Fruit fly (Drosophila melanogaster) whole organism, embryonic: ENCODE results near the gene HIP-R.

Experiments
- ATbp ChIP-seq: fragments of 200-800 bp; sonication (Bioruptor generic); optimal IDR thresholded peaks from 2 replicates; lab custom pipeline; 2017; ENCODE audit warnings: missing biosample characterization, mild to moderate bottlenecking, missing genetic modification characterization, missing genetic modification reagents
- B-H2 ChIP-seq: fragments of 200-800 bp; sonication (Bioruptor generic); optimal IDR thresholded peaks from 2 replicates; lab custom pipeline; 2018; ENCODE audit warnings: missing biosample characterization, mild to moderate bottlenecking, missing genetic modification characterization
- C15 ChIP-seq: fragments of 200-800 bp; sonication (Bioruptor generic); IDR thresholded peaks from 3 replicates; pipeline ENCODE4 v1.3.6; 2022; ENCODE audit warnings: missing biosample characterization, missing genetic modification characterization
- CG10147 ChIP-seq: fragments of 200-800 bp; sonication (Bioruptor generic); optimal IDR thresholded peaks from 2 replicates; lab custom pipeline; 2019; ENCODE audit warnings: missing biosample characterization, mild to moderate bottlenecking, missing genetic modification characterization, moderate library complexity
- CG10431 ChIP-seq: fragments of 200-800 bp; sonication (Bioruptor generic); optimal IDR thresholded peaks from 3 replicates; lab custom pipeline; 2018; ENCODE audit warnings: missing biosample characterization, mild to moderate bottlenecking, missing genetic modification characterization
- CG12299 ChIP-seq: fragments of 200-800 bp; sonication (Bioruptor generic); optimal IDR thresholded peaks from 2 replicates; lab custom pipeline; 2018; ENCODE audit warnings: missing biosample characterization, mild to moderate bottlenecking, missing genetic modification characterization
- CG1233 ChIP-seq: fragments of 200-800 bp; sonication (Bioruptor generic); optimal IDR thresholded peaks from 4 replicates; lab custom pipeline; 2018; ENCODE audit warnings: missing biosample characterization, mild to moderate bottlenecking, missing genetic modification characterization
- CG12391 ChIP-seq: fragments of 200-800 bp; sonication (Bioruptor generic); optimal IDR thresholded peaks from 3 replicates; lab custom pipeline; 2018; ENCODE audit warnings: missing biosample characterization, mild to moderate bottlenecking, missing genetic modification characterization, moderate library complexity
- CG12942 ChIP-seq: fragments of 200-800 bp; sonication (Bioruptor generic); optimal IDR thresholded peaks from 3 replicates; lab custom pipeline; 2016; ENCODE audit warnings: missing biosample characterization, missing genetic modification characterization
- CG13123 ChIP-seq: fragments of 200-800 bp; sonication (Bioruptor generic); optimal IDR thresholded peaks from 2 replicates; lab custom pipeline; 2016; ENCODE audit warnings: missing biosample characterization, missing genetic modification characterization
- CG13296 ChIP-seq: fragments of 200-800 bp; sonication (Bioruptor generic); optimal IDR thresholded peaks from 3 replicates; lab custom pipeline; 2018; ENCODE audit warnings: missing biosample characterization, mild to moderate bottlenecking, missing genetic modification characterization
- CG18764 ChIP-seq: fragments of 200-800 bp; sonication (Bioruptor generic); optimal IDR thresholded peaks from 3 replicates; lab custom pipeline; 2016; ENCODE audit warnings: missing biosample characterization, missing genetic modification characterization
- CG30431 ChIP-seq: fragments of 200-800 bp; sonication (Bioruptor generic); optimal IDR thresholded peaks from 2 replicates; lab custom pipeline; 2017; ENCODE audit warnings: missing biosample characterization, missing genetic modification characterization
- CG31388 ChIP-seq: fragments of 200-800 bp; sonication (Bioruptor generic); optimal IDR thresholded peaks from 2 replicates; lab custom pipeline; 2016; ENCODE audit warnings: missing biosample characterization, missing genetic modification characterization
- CG32767 ChIP-seq: fragments of 200-800 bp; sonication (Bioruptor generic); IDR thresholded peaks from 2 replicates; pipeline ENCODE4 v1.3.6; 2022; ENCODE audit warnings: missing biosample characterization, missing genetic modification characterization
- CG3407 ChIP-seq: fragments of 200-800 bp; sonication (Bioruptor generic); optimal IDR thresholded peaks from 2 replicates; lab custom pipeline; 2018; ENCODE audit warnings: missing biosample characterization, mild to moderate bottlenecking, missing genetic modification characterization
- CG34376 ChIP-seq: fragments of 200-800 bp; sonication (Bioruptor generic); optimal IDR thresholded peaks from 2 replicates; lab custom pipeline; 2018; ENCODE audit warnings: missing biosample characterization, mild to moderate bottlenecking, missing genetic modification characterization
- CG5953 ChIP-seq: fragments of 200-800 bp; sonication (Bioruptor generic); IDR thresholded peaks from 2 replicates; pipeline ENCODE4 v1.3.6; 2022; ENCODE audit warnings: missing biosample characterization, missing genetic modification characterization
- CG6813 ChIP-seq: fragments of 200-800 bp; sonication (Bioruptor generic); optimal IDR thresholded peaks from 2 replicates; lab custom pipeline; 2017; ENCODE audit warnings: missing biosample characterization, missing genetic modification characterization, mild to moderate bottlenecking, moderate library complexity, missing genetic modification reagents
- CG8281 ChIP-seq: fragments of 200-800 bp; sonication (Bioruptor generic); optimal IDR thresholded peaks from 2 replicates; lab custom pipeline; 2018; ENCODE audit warnings: missing biosample characterization, mild to moderate bottlenecking, missing genetic modification characterization, moderate library complexity
- CG9727 ChIP-seq: fragments of 200-800 bp; sonication (Bioruptor generic); optimal IDR thresholded peaks from 3 replicates; lab custom pipeline; 2017; ENCODE audit warnings: missing biosample characterization, mild to moderate bottlenecking, missing genetic modification characterization
- D ChIP-seq, 2 experiments: fragments of 200-800 bp in 1 of 2; fragments of >200 bp in 1 of 2; sonication (Bioruptor generic) in 1 of 2; optimal IDR thresholded peaks; 2 replicates in 1 of 2; 3 replicates in 1 of 2; lab custom pipeline; 2017; ENCODE audit warnings: mild to moderate bottlenecking in 1 of 2, missing biosample characterization in 1 of 2, missing genetic modification characterization in 1 of 2, missing genetic modification reagents in 1 of 2
- D19B ChIP-seq: fragments of 200-800 bp; sonication (Bioruptor generic); optimal IDR thresholded peaks from 2 replicates; lab custom pipeline; 2017; ENCODE audit warnings: missing biosample characterization, mild to moderate bottlenecking, missing genetic modification characterization
- Drgx ChIP-seq: fragments of 200-800 bp; sonication (Bioruptor generic); IDR thresholded peaks from 2 replicates; pipeline ENCODE4 v1.3.6; 2022; ENCODE audit warnings: missing biosample characterization, missing genetic modification characterization
- Eip74EF ChIP-seq, 2 experiments: fragments of 200-800 bp in 1 of 2; fragments of >200 bp in 1 of 2; sonication (Bioruptor generic) in 1 of 2; optimal IDR thresholded peaks; 2 replicates each; lab custom pipeline; 2017 to 2019; ENCODE audit warnings: missing biosample characterization in 2 of 2, missing genetic modification characterization in 2 of 2, mild to moderate bottlenecking in 1 of 2, moderate library complexity in 1 of 2
- Hand ChIP-seq: fragments of 200-800 bp; sonication (Bioruptor generic); optimal IDR thresholded peaks from 2 replicates; lab custom pipeline; 2017; ENCODE audit warnings: mild to moderate bottlenecking, missing biosample characterization, missing genetic modification reagents, missing genetic modification characterization
- Nf-YB ChIP-seq: fragments of 200-800 bp; sonication (Bioruptor generic); optimal IDR thresholded peaks from 3 replicates; lab custom pipeline; 2019; ENCODE audit warnings: missing biosample characterization, mild to moderate bottlenecking, missing genetic modification characterization, moderate library complexity
- Scr ChIP-seq: fragments of 200-800 bp; sonication (Bioruptor generic); IDR thresholded peaks from 2 replicates; pipeline ENCODE4 v1.3.6; 2022; ENCODE audit warnings: missing biosample characterization, missing genetic modification characterization; ENCODE audit not compliant: partially characterized antibody
- bowl ChIP-seq: fragments of 200-800 bp; sonication (Bioruptor generic); IDR thresholded peaks from 2 replicates; pipeline ENCODE4 v1.3.6; 2022; ENCODE audit warnings: missing biosample characterization, missing genetic modification characterization
- disco-r ChIP-seq: fragments of 200-800 bp; sonication (Bioruptor generic); optimal IDR thresholded peaks from 2 replicates; lab custom pipeline; 2016; ENCODE audit warnings: missing biosample characterization, missing genetic modification characterization
- en ChIP-seq: fragments of 200-800 bp; sonication (Bioruptor generic); optimal IDR thresholded peaks from 2 replicates; lab custom pipeline; 2016; ENCODE audit warnings: missing biosample characterization, missing genetic modification characterization
- fd102C ChIP-seq: fragments of 200-800 bp; sonication (Bioruptor generic); optimal IDR thresholded peaks from 2 replicates; lab custom pipeline; 2018; ENCODE audit warnings: missing biosample characterization, mild to moderate bottlenecking, missing genetic modification characterization, moderate library complexity
- ken ChIP-seq: fragments of 200-800 bp; sonication (Bioruptor generic); IDR thresholded peaks from 3 replicates; pipeline ENCODE4 v1.3.6; 2022; ENCODE audit warnings: missing biosample characterization, missing genetic modification characterization
- kni ChIP-seq: fragments of 200-800 bp; sonication (Bioruptor generic); optimal IDR thresholded peaks from 3 replicates; lab custom pipeline; 2017; ENCODE audit warnings: mild to moderate bottlenecking, missing biosample characterization, missing genetic modification reagents, missing genetic modification characterization
- lov ChIP-seq, 2 experiments: fragments of 200-800 bp in 1 of 2; fragments of >200 bp in 1 of 2; sonication (Bioruptor generic) in 1 of 2; IDR thresholded peaks in 1 of 2; optimal IDR thresholded peaks in 1 of 2; 2 replicates in 1 of 2; 3 replicates in 1 of 2; pipeline versions ENCODE4 v1.3.6 to Lab custom; 2017 to 2022; ENCODE audit warnings: missing biosample characterization in 1 of 2, missing genetic modification characterization in 1 of 2
- mld ChIP-seq: fragments of 200-800 bp; sonication (Bioruptor generic); IDR thresholded peaks from 3 replicates; pipeline ENCODE4 v1.3.6; 2022; ENCODE audit warnings: missing biosample characterization, missing genetic modification characterization; ENCODE audit not compliant: partially characterized antibody
- nmo ChIP-seq: fragments of 200-800 bp; sonication (Bioruptor generic); optimal IDR thresholded peaks from 2 replicates; lab custom pipeline; 2018; ENCODE audit warnings: missing biosample characterization, mild to moderate bottlenecking, missing genetic modification characterization, moderate library complexity
- p53 ChIP-seq: fragments of 200-800 bp; sonication (Bioruptor generic); optimal IDR thresholded peaks from 2 replicates; lab custom pipeline; 2016; ENCODE audit warnings: missing biosample characterization, missing genetic modification characterization
- phol ChIP-seq: fragments of 200-800 bp; sonication (Bioruptor generic); optimal IDR thresholded peaks from 3 replicates; lab custom pipeline; 2018; ENCODE audit warnings: missing biosample characterization, mild to moderate bottlenecking, missing genetic modification characterization, moderate library complexity
- sc ChIP-seq, 3 experiments: fragments of >200 bp in 2 of 3; fragments of 200-800 bp in 1 of 3; sonication (Bioruptor generic) in 1 of 3; optimal IDR thresholded peaks; 2 replicates in 2 of 3; 3 replicates in 1 of 3; lab custom pipeline; 2017; ENCODE audit warnings: mild to moderate bottlenecking in 1 of 3, missing biosample characterization in 1 of 3, missing genetic modification characterization in 1 of 3, missing genetic modification reagents in 1 of 3
- sens ChIP-seq: fragments of 200-800 bp; sonication (Bioruptor generic); peaks from one replicate; lab custom pipeline; 2016; ENCODE audit warnings: missing biosample characterization, missing genetic modification characterization
- sug ChIP-seq: fragments of 200-800 bp; optimal IDR thresholded peaks from 2 replicates; lab custom pipeline; 2019; ENCODE audit warnings: missing biosample characterization, mild to moderate bottlenecking, missing genetic modification characterization, moderate library complexity
- tx ChIP-seq: fragments of 200-800 bp; sonication (Bioruptor generic); optimal IDR thresholded peaks from 2 replicates; lab custom pipeline; 2016; ENCODE audit warnings: missing biosample characterization, missing genetic modification characterization
- vvl ChIP-seq: fragments of 200-800 bp; sonication (Bioruptor generic); IDR thresholded peaks from 2 replicates; pipeline ENCODE4 v1.3.6; 2022; ENCODE audit warnings: missing biosample characterization, missing genetic modification characterization
- zen ChIP-seq: fragments of 200-800 bp; sonication (Bioruptor generic); optimal IDR thresholded peaks from 3 replicates; lab custom pipeline; 2018; ENCODE audit warnings: missing biosample characterization, mild to moderate bottlenecking, missing genetic modification characterization, moderate library complexity

Gene HIP-R

DNA sequence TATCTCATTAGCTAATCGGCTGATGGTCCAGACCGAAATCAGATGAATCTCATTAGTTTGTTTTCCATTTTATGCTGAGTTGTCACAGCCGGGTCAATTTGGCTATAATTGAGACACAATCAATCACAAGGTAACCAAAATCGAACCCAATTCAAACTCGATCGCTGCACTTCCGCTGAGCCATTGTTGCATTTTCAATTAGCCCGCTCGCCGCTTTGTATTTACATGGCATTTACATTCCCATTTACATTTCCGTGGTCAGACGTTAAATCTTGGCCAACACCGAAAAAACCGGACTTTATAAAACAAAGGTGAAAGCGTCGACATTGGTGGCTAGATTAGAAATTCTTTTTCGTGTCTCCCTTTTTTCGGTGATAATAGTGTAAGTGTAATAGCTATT lies 35.3 kb downstream of the HIP-R start:
- peak in 1 of 2 experiments; percentile 53 for TF ChIP-seq Eip74EF (GFP tag; optimal IDR thresholded peaks at IDR 0.05; lab: Kevin White, UChicago)
- TF ChIP-seq vvl (GFP tag; lab: Robert Waterston, UW) = peak; percentile 72
- no peak for TF ChIP-seq CG13123

DNA sequence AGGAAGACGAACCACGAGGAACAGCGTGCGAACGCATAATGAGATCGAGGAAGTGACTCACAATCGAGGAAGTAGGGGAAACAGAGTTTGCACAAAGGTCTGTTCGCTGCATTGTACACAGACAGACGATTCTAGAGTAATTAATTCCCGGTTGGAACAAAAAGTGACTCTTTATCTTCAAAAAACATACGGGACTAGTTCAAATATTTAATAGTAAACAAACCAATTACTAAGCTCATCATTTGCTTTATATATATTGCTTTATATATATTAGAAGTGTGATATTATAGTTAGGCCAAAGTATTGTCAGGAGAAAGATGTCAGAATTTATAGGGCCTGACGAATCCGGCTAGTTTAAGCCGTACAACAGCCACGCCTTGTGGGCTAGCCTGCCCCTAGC lies 38.1 kb downstream of the HIP-R start, which contains the start of gene CG2901:
Gene CG2901, plus strand, starts transcription at position 301 of the 400 bp plus-strand sequence.
- TF ChIP-seq sc (optimal IDR thresholded peaks at IDR 0.05; lab: Kevin White, UChicago) (no peak), sc (GFP tag; optimal IDR thresholded peaks at IDR 0.05; lab: Kevin White, UChicago) (no peak), CG31388 (GFP tag; lab: Kevin White, UChicago) (no peak), CG8281 (tag; lab: Kevin White, UChicago) (no peak), CG12299 (tag; lab: Kevin White, UChicago) (no peak), CG18764 (no peak), Hand (GFP tag; lab: Kevin White, UChicago) (no peak), phol (no peak), CG5953 (GFP tag; lab: Robert Waterston, UW) (no peak), ken (GFP tag; lab: Robert Waterston, UW) (no peak), CG32767 (GFP tag; lab: Robert Waterston, UW) (no peak), mld (GFP tag; lab: Robert Waterston, UW) (no peak), B-H2 (no peak), en (no peak), CG3407 (GFP tag; lab: Kevin White, UChicago) (no peak), lov (optimal IDR thresholded peaks at IDR 0.05; lab: Kevin White, UChicago) (no peak), lov (GFP tag; IDR thresholded peaks at IDR 0.05; lab: Robert Waterston, UW) (no peak), sug (tag; lab: Kevin White, UChicago) (no peak)

DNA sequence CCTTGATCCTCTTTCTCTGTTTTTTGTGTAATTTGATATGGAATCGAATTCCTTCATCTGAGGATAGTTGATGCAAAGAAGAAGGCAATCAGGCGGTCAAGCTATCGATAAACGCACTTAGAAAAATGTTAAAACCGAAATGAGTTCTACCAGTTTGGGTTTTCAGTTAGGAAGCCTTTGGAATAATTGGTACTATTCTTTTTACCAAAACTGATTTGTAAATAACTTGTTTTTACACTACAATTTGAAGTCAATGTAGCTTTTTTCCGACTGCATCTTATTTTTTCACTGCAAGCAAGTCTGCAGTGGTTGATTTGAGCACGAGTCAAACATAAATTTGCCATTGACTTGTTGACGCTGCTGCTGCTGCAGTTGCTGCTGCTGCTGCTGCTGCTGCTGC lies 42.0 kb downstream of the HIP-R start:
- TF ChIP-seq D (optimal IDR thresholded peaks at IDR 0.05; lab: Kevin White, UChicago) = no peak
- TF ChIP-seq D (GFP tag; optimal IDR thresholded peaks at IDR 0.05; lab: Kevin White, UChicago) = no peak
- TF ChIP-seq Drgx (GFP tag; lab: Robert Waterston, UW) = peak; percentile 45; the same call in 1 of the 2 replicates

DNA sequence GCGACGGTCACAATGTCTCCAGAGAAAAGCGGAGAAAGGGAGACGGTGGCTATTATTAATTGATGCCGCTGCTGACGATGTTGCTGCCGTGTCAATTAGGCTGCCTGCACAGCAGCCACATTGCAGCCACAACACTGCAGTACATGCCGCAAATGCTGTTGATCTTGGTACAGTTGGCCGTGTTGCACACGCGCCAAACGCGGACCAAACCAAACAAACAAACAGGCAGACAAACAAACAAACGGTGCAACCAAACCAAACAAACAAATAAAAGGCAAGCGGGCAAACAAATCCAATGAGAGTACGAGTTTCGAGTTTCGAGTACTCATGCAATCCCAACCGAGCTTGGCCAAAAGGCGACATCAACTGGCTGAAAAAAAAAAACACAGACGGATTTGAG lies 42.5 kb downstream of the HIP-R start:
- TF ChIP-seq CG10431 (GFP tag; lab: Kevin White, UChicago) (no peak), p53 (GFP tag; lab: Kevin White, UChicago) (no peak), bowl (GFP tag; lab: Robert Waterston, UW) (no peak), kni (peak; percentile 48), Nf-YB (no peak), disco-r (GFP tag; lab: Kevin White, UChicago) (no peak), CG30431 (GFP tag; lab: Kevin White, UChicago) (no peak), CG10147 (GFP tag; lab: Kevin White, UChicago) (no peak), C15 (no peak), D19B (GFP tag; lab: Kevin White, UChicago) (no peak), Scr (GFP tag; lab: Robert Waterston, UW) (no peak), nmo (GFP tag; lab: Kevin White, UChicago) (no peak), CG34376 (GFP tag; lab: Kevin White, UChicago) (no peak), tx (no peak), CG12391 (tag; lab: Kevin White, UChicago) (no peak), CG6813 (peak; percentile 6), ATbp (GFP tag; lab: Kevin White, UChicago) (no peak), sens (peak; percentile 63), CG9727 (GFP tag; lab: Kevin White, UChicago) (peak; percentile 32), CG13296 (GFP tag; lab: Kevin White, UChicago) (no peak), CG1233 (GFP tag; lab: Kevin White, UChicago) (no peak), CG12942 (no peak), zen (tag; lab: Kevin White, UChicago) (peak; percentile 34), fd102C (GFP tag; lab: Kevin White, UChicago) (peak; percentile 64)
